Worm (Caenorhabditis elegans) whole organism, L3 larva: ENCODE measurements around the gene C16C10.1.

Source experiments
- ceh-82 ChIP-seq: fragments of 150-350 bp; optimal IDR thresholded peaks from 2 replicates; lab custom pipeline; 2014; ENCODE audit warnings: missing biosample characterization, missing genetic modification characterization
- daf-12 ChIP-seq: fragments of 150-350 bp; optimal IDR thresholded peaks from 2 replicates; lab custom pipeline; 2014; ENCODE audit warnings: missing biosample characterization, missing genetic modification reagents, missing genetic modification characterization
- elt-2 ChIP-seq: sonication (generic microtip); optimal IDR thresholded peaks from 2 replicates; lab custom pipeline; 2016; ENCODE audit warnings: missing genetic modification reagents, mild to moderate bottlenecking, missing genetic modification characterization, missing compliant biosample characterization
- fkh-10 ChIP-seq: sonication (generic microtip); optimal IDR thresholded peaks from 2 replicates; lab custom pipeline; 2017; ENCODE audit warnings: missing biosample characterization, missing genetic modification reagents, missing genetic modification characterization
- nfya-1 ChIP-seq: sonication (generic microtip); optimal IDR thresholded peaks from 2 replicates; lab custom pipeline; 2017; ENCODE audit warnings: missing genetic modification characterization, mild to moderate bottlenecking, missing compliant biosample characterization, antibody characterized with exemption, moderate library complexity; ENCODE audit not compliant: insufficient read depth
- nhr-237 ChIP-seq: fragments of 150-350 bp; optimal IDR thresholded peaks from 2 replicates; lab custom pipeline; 2014; ENCODE audit warnings: missing biosample characterization, missing genetic modification characterization
- nhr-28 ChIP-seq: fragments of 150-350 bp; optimal IDR thresholded peaks from 2 replicates; lab custom pipeline; 2014; ENCODE audit warnings: missing biosample characterization, missing genetic modification characterization
- nhr-77 ChIP-seq: fragments of 150-350 bp; optimal IDR thresholded peaks from 2 replicates; lab custom pipeline; 2014; ENCODE audit warnings: missing biosample characterization, missing genetic modification characterization
- sea-2 ChIP-seq: fragments of 150-350 bp; sonication (generic microtip); optimal IDR thresholded peaks from 4 replicates; lab custom pipeline; 2014; ENCODE audit warnings: missing biosample characterization, missing genetic modification reagents, missing genetic modification characterization
- unc-62 ChIP-seq: fragments of 150-350 bp; sonication (generic microtip); optimal IDR thresholded peaks from 4 replicates; lab custom pipeline; 2014; ENCODE audit warnings: missing biosample characterization, missing genetic modification reagents, missing genetic modification characterization
- ztf-4 ChIP-seq: fragments of 150-350 bp; optimal IDR thresholded peaks from 2 replicates; lab custom pipeline; 2014; ENCODE audit warnings: missing biosample characterization, missing genetic modification characterization

DNA sequence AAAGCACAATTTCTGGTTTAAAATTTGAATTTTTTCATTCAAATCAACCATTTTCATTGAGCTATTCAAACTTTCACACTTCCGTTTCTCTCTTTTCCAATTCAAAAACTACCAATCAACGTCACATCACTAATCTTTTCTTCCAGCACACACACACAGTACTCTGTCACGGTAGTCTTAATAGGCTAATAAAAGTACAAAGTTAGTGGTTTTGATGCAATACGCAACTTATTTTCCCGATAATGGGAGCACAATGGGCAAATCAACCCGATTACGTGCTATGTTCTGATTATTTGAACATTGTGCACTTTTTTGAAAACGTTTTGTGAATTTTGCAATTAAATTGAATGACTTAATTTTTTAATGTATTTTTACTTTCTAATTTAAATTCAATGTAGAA, 46.1 kb upstream of the C16C10.1 start:
- TF ChIP-seq nhr-237 (tag; lab: Kevin White, UChicago) (no peak), nhr-77 (tag; lab: Kevin White, UChicago) (no peak), nhr-28 (tag; lab: Kevin White, UChicago) (no peak), fkh-10 (GFP tag; lab: Kevin White, UChicago) (no peak), ceh-82 (no peak), sea-2 (GFP tag; lab: Kevin White, UChicago) (no peak), daf-12 (no peak), elt-2 (tag; lab: Kevin White, UChicago) (peak; percentile 75), nfya-1 (tag; lab: Kevin White, UChicago) (peak; percentile 30), unc-62 (GFP tag; lab: Kevin White, UChicago) (no peak), ztf-4 (tag; lab: Kevin White, UChicago) (no peak)
